Fruit fly (Drosophila melanogaster) whole organism, embryonic: ENCODE data around the gene CG13144.

Source experiments
- Abd-B ChIP-seq: fragments of 200-800 bp; sonication (Bioruptor generic); optimal IDR thresholded peaks from 2 replicates; lab custom pipeline; 2018; ENCODE audit warnings: missing biosample characterization, mild to moderate bottlenecking, missing genetic modification characterization, moderate library complexity
- Adf1 ChIP-seq: fragments of 200-800 bp; sonication (Bioruptor generic); IDR thresholded peaks from 2 replicates; pipeline ENCODE4 v1.3.6; 2022; ENCODE audit warnings: missing biosample characterization, missing genetic modification characterization
- C15 ChIP-seq: fragments of 200-800 bp; sonication (Bioruptor generic); IDR thresholded peaks from 3 replicates; pipeline ENCODE4 v1.3.6; 2022; ENCODE audit warnings: missing biosample characterization, missing genetic modification characterization
- CG10267 ChIP-seq: fragments of 200-800 bp; sonication (Bioruptor generic); optimal IDR thresholded peaks from 2 replicates; lab custom pipeline; 2018; ENCODE audit warnings: missing biosample characterization, mild to moderate bottlenecking, missing genetic modification characterization, moderate library complexity
- CG10274 ChIP-seq: fragments of 200-800 bp; sonication (Bioruptor generic); optimal IDR thresholded peaks from 3 replicates; lab custom pipeline; 2017; ENCODE audit warnings: missing biosample characterization, mild to moderate bottlenecking, missing genetic modification characterization
- CG10366 ChIP-seq: fragments of 200-800 bp; sonication (Bioruptor generic); IDR thresholded peaks from 2 replicates; pipeline ENCODE4 v1.3.6; 2022; ENCODE audit warnings: missing biosample characterization, missing genetic modification characterization
- CG11723 ChIP-seq: fragments of 200-800 bp; sonication (Bioruptor generic); optimal IDR thresholded peaks from 2 replicates; lab custom pipeline; 2017; ENCODE audit warnings: missing biosample characterization, mild to moderate bottlenecking, missing genetic modification characterization
- CG12071 ChIP-seq: fragments of 200-800 bp; sonication (Bioruptor generic); optimal IDR thresholded peaks from 3 replicates; lab custom pipeline; 2018; ENCODE audit warnings: missing biosample characterization, mild to moderate bottlenecking, missing genetic modification characterization
- CG12299 ChIP-seq: fragments of 200-800 bp; sonication (Bioruptor generic); optimal IDR thresholded peaks from 2 replicates; lab custom pipeline; 2018; ENCODE audit warnings: missing biosample characterization, mild to moderate bottlenecking, missing genetic modification characterization
- CG14050 ChIP-seq: fragments of 200-800 bp; sonication (Bioruptor generic); IDR thresholded peaks from 3 replicates; pipeline ENCODE4 v1.3.6; 2022; ENCODE audit warnings: missing biosample characterization, missing genetic modification characterization
- CG14860 ChIP-seq: fragments of 200-800 bp; sonication (Bioruptor generic); IDR thresholded peaks from 3 replicates; pipeline ENCODE4 v1.3.6; 2022; ENCODE audit warnings: missing biosample characterization, missing genetic modification characterization; ENCODE audit not compliant: partially characterized antibody
- CG14965 ChIP-seq: fragments of 200-800 bp; sonication (Bioruptor generic); optimal IDR thresholded peaks from 2 replicates; lab custom pipeline; 2016; ENCODE audit warnings: missing biosample characterization, missing genetic modification characterization, borderline replicate concordance
- CG15011 ChIP-seq: fragments of 200-800 bp; sonication (Bioruptor generic); optimal IDR thresholded peaks from 3 replicates; lab custom pipeline; 2018; ENCODE audit warnings: missing biosample characterization, mild to moderate bottlenecking, missing genetic modification characterization
- CG15514 ChIP-seq: fragments of 200-800 bp; sonication (Bioruptor generic); optimal IDR thresholded peaks from 3 replicates; lab custom pipeline; 2017; ENCODE audit warnings: missing biosample characterization, missing genetic modification characterization, mild to moderate bottlenecking, moderate library complexity, missing genetic modification reagents
- CG31441 ChIP-seq: fragments of 200-800 bp; sonication (Bioruptor generic); IDR thresholded peaks from 2 replicates; pipeline ENCODE4 v1.3.6; 2022; ENCODE audit warnings: missing biosample characterization, missing genetic modification characterization
- CG3847 ChIP-seq: fragments of 200-800 bp; sonication (Bioruptor generic); IDR thresholded peaks from 2 replicates; pipeline ENCODE4 v1.3.6; 2022; ENCODE audit warnings: missing biosample characterization, missing genetic modification characterization
- CG6272 ChIP-seq: fragments of 200-800 bp; sonication (Bioruptor generic); IDR thresholded peaks from 2 replicates; pipeline ENCODE4 v1.3.6; 2022; ENCODE audit warnings: missing biosample characterization, missing genetic modification characterization
- CG6765 ChIP-seq: fragments of 200-800 bp; sonication (Bioruptor generic); optimal IDR thresholded peaks from 3 replicates; lab custom pipeline; 2017; ENCODE audit warnings: missing biosample characterization, mild to moderate bottlenecking, missing genetic modification characterization
- CG7372 ChIP-seq: fragments of 200-800 bp; sonication (Bioruptor generic); IDR thresholded peaks from 2 replicates; pipeline ENCODE4 v1.3.6; 2022; ENCODE audit warnings: missing biosample characterization, missing genetic modification characterization
- CG8281 ChIP-seq: fragments of 200-800 bp; sonication (Bioruptor generic); optimal IDR thresholded peaks from 2 replicates; lab custom pipeline; 2018; ENCODE audit warnings: missing biosample characterization, mild to moderate bottlenecking, missing genetic modification characterization, moderate library complexity
- CG8944 ChIP-seq: fragments of 200-800 bp; sonication (Bioruptor generic); optimal IDR thresholded peaks from 3 replicates; lab custom pipeline; 2016; ENCODE audit warnings: missing biosample characterization, missing genetic modification characterization
- CG9609 ChIP-seq: fragments of 200-800 bp; sonication (Bioruptor generic); optimal IDR thresholded peaks from 3 replicates; lab custom pipeline; 2016; ENCODE audit warnings: missing biosample characterization, missing genetic modification characterization
- Doc2 ChIP-seq: fragments of 200-800 bp; sonication (Bioruptor generic); IDR thresholded peaks from 2 replicates; pipeline ENCODE4 v1.3.6; 2022; ENCODE audit warnings: missing biosample characterization, missing genetic modification characterization
- Ets97D ChIP-seq: fragments of 200-800 bp; sonication (Bioruptor generic); optimal IDR thresholded peaks from 3 replicates; lab custom pipeline; 2016; ENCODE audit warnings: missing biosample characterization, missing genetic modification characterization
- Fer1 ChIP-seq: fragments of 200-800 bp; sonication (Bioruptor generic); optimal IDR thresholded peaks from 2 replicates; lab custom pipeline; 2017; ENCODE audit warnings: missing biosample characterization, mild to moderate bottlenecking, missing genetic modification characterization
- H15 ChIP-seq: fragments of 200-800 bp; sonication (Bioruptor generic); IDR thresholded peaks from 3 replicates; pipeline ENCODE4 v1.3.6; 2022; ENCODE audit warnings: missing biosample characterization, missing genetic modification characterization
- Myb ChIP-seq: fragments of 200-800 bp; sonication (Bioruptor generic); optimal IDR thresholded peaks from 2 replicates; lab custom pipeline; 2016; ENCODE audit warnings: missing biosample characterization, missing genetic modification characterization
- Nf-YA ChIP-seq: fragments of 200-800 bp; sonication (Bioruptor generic); IDR thresholded peaks from 2 replicates; pipeline ENCODE4 v1.3.6; 2022; ENCODE audit warnings: missing biosample characterization, missing genetic modification characterization
- Nf-YC ChIP-seq: fragments of 200-800 bp; optimal IDR thresholded peaks from 3 replicates; lab custom pipeline; 2019; ENCODE audit warnings: missing biosample characterization, mild to moderate bottlenecking, missing genetic modification characterization, moderate library complexity
- Usf ChIP-seq: fragments of 200-800 bp; sonication (Bioruptor generic); optimal IDR thresholded peaks from 2 replicates; lab custom pipeline; 2017; ENCODE audit warnings: missing genotype, missing biosample characterization, missing genetic modification characterization
- Xbp1 ChIP-seq: fragments of 200-800 bp; sonication (Bioruptor generic); optimal IDR thresholded peaks from 3 replicates; lab custom pipeline; 2016; ENCODE audit warnings: missing biosample characterization, mild to moderate bottlenecking, missing genetic modification characterization
- ase ChIP-seq: fragments of 200-800 bp; sonication (Bioruptor generic); IDR thresholded peaks from 3 replicates; pipeline ENCODE4 v1.3.6; 2022; ENCODE audit warnings: missing biosample characterization, missing genetic modification characterization
- da ChIP-seq: fragments of 200-800 bp; sonication (Bioruptor generic); optimal IDR thresholded peaks from 2 replicates; lab custom pipeline; 2016; ENCODE audit warnings: missing biosample characterization, missing genetic modification characterization
- disco-r ChIP-seq: fragments of 200-800 bp; sonication (Bioruptor generic); optimal IDR thresholded peaks from 2 replicates; lab custom pipeline; 2016; ENCODE audit warnings: missing biosample characterization, missing genetic modification characterization
- gcm2 ChIP-seq: fragments of 200-800 bp; sonication (Bioruptor generic); optimal IDR thresholded peaks from 2 replicates; lab custom pipeline; 2016; ENCODE audit warnings: missing biosample characterization, missing genetic modification characterization
- gfzf ChIP-seq: fragments of 200-800 bp; sonication (Bioruptor generic); optimal IDR thresholded peaks from 2 replicates; lab custom pipeline; 2016; ENCODE audit warnings: missing biosample characterization, mild to moderate bottlenecking, missing genetic modification characterization, moderate library complexity
- hbn ChIP-seq: fragments of 200-800 bp; sonication (Bioruptor generic); IDR thresholded peaks from 2 replicates; pipeline ENCODE4 v1.3.6; 2022; ENCODE audit warnings: missing biosample characterization, missing genetic modification characterization; ENCODE audit not compliant: partially characterized antibody
- inv ChIP-seq: fragments of 200-800 bp; sonication (Bioruptor generic); IDR thresholded peaks from 2 replicates; pipeline ENCODE4 v1.3.6; 2022; ENCODE audit warnings: missing biosample characterization, missing genetic modification characterization; ENCODE audit not compliant: partially characterized antibody
- jigr1 ChIP-seq: fragments of 200-800 bp; sonication (Bioruptor generic); IDR thresholded peaks from 3 replicates; pipeline ENCODE4 v1.3.6; 2022; ENCODE audit warnings: missing biosample characterization, missing genetic modification characterization
- pb ChIP-seq: fragments of 200-800 bp; sonication (Bioruptor generic); optimal IDR thresholded peaks from 3 replicates; lab custom pipeline; 2016; ENCODE audit warnings: missing biosample characterization, missing genetic modification characterization
- peb ChIP-seq: fragments of 200-800 bp; sonication (Bioruptor generic); IDR thresholded peaks from 2 replicates; pipeline ENCODE4 v1.3.6; 2022; ENCODE audit warnings: missing biosample characterization, missing genetic modification characterization
- pho ChIP-seq: fragments of 200-800 bp; sonication (Bioruptor generic); optimal IDR thresholded peaks from 2 replicates; lab custom pipeline; 2016; ENCODE audit warnings: missing biosample characterization, missing genetic modification characterization
- prd ChIP-seq, 3 experiments: fragments of >200 bp in 2 of 3; fragments of 200-800 bp in 1 of 3; sonication (Bioruptor generic) in 1 of 3; optimal IDR thresholded peaks in 2 of 3; IDR thresholded peaks in 1 of 3; 2 replicates in 2 of 3; 3 replicates in 1 of 3; pipeline versions ENCODE4 v1.3.6 to Lab custom; 2017 to 2022; ENCODE audit warnings: missing biosample characterization in 1 of 3, missing genetic modification characterization in 1 of 3
- pros ChIP-seq: fragments of 200-800 bp; sonication (Bioruptor generic); optimal IDR thresholded peaks from 3 replicates; lab custom pipeline; 2019; ENCODE audit warnings: missing biosample characterization, mild to moderate bottlenecking, missing genetic modification characterization, moderate library complexity
- sens-2 ChIP-seq: fragments of 200-800 bp; sonication (Bioruptor generic); IDR thresholded peaks from 2 replicates; pipeline ENCODE4 v1.3.6; 2022; ENCODE audit warnings: missing biosample characterization, missing genetic modification characterization
- seq ChIP-seq: fragments of 200-800 bp; sonication (Bioruptor generic); IDR thresholded peaks from 2 replicates; pipeline ENCODE4 v1.3.6; 2022; ENCODE audit warnings: missing biosample characterization, missing genetic modification characterization
- sob ChIP-seq: fragments of 200-800 bp; sonication (Bioruptor generic); IDR thresholded peaks from 2 replicates; pipeline ENCODE4 v1.3.6; 2022; ENCODE audit warnings: missing biosample characterization, missing genetic modification characterization
- ssp ChIP-seq: fragments of 200-800 bp; sonication (Bioruptor generic); IDR thresholded peaks from 2 replicates; pipeline ENCODE4 v1.3.6; 2022; ENCODE audit warnings: missing biosample characterization, missing genetic modification characterization
- stc ChIP-seq: fragments of 200-800 bp; sonication (Bioruptor generic); IDR thresholded peaks from 2 replicates; pipeline ENCODE4 v1.3.6; 2022; ENCODE audit warnings: missing biosample characterization, missing genetic modification characterization
- ttk ChIP-seq: fragments of 200-800 bp; sonication (Bioruptor generic); IDR thresholded peaks from 2 replicates; pipeline ENCODE4 v2.1.2; 2022; ENCODE audit warnings: missing biosample characterization, missing genetic modification characterization
- yki ChIP-seq: fragments of >200 bp; optimal IDR thresholded peaks from 3 replicates; lab custom pipeline; 2018

The CG13144 gene

dm6 chr2L:10519225-10519624 is 28.0 kb upstream of the CG13144 start (continued):
- TF ChIP-seq CG14860 (GFP tag; lab: Robert Waterston, UW) (no peak), Ets97D (GFP tag; lab: Kevin White, UChicago) (no peak), prd (optimal IDR thresholded peaks at IDR 0.05; lab: Kevin White, UChicago) (no peak), prd (GFP tag; IDR thresholded peaks at IDR 0.05; lab: Robert Waterston, UW) (peak; percentile 64), CG15514 (GFP tag; lab: Kevin White, UChicago) (peak; percentile 54), yki (lab: Kevin White, UChicago) (no peak), CG12071 (GFP tag; lab: Kevin White, UChicago) (peak; percentile 47), pros (GFP tag; lab: Kevin White, UChicago) (no peak), C15 (GFP tag; lab: Robert Waterston, UW) (no peak), Abd-B (GFP tag; lab: Kevin White, UChicago) (peak; percentile 7), ttk (peak; percentile 47; the same call in 1 of the 2 replicates), stc (GFP tag; lab: Robert Waterston, UW) (peak; percentile 70), CG10267 (tag; lab: Kevin White, UChicago) (peak; percentile 36), Myb (peak; percentile 37), CG8944 (GFP tag; lab: Kevin White, UChicago) (no peak), CG12299 (tag; lab: Kevin White, UChicago) (peak; percentile 31), seq (GFP tag; lab: Robert Waterston, UW) (no peak), hbn (GFP tag; lab: Robert Waterston, UW) (no peak), Nf-YA (GFP tag; lab: Robert Waterston, UW) (0 out of 2 replicates have a peak, but pooled peaks have one; percentile 15), CG10274 (GFP tag; lab: Kevin White, UChicago) (peak; percentile 21), gfzf (GFP tag; lab: Kevin White, UChicago) (no peak), CG11723 (GFP tag; lab: Kevin White, UChicago) (no peak), CG8281 (tag; lab: Kevin White, UChicago) (peak; percentile 15), Doc2 (no peak), sens-2 (peak; percentile 52; the same call in 1 of the 2 replicates), sob (peak; percentile 67), CG31441 (GFP tag; lab: Robert Waterston, UW) (peak; percentile 48; the same call in 1 of the 2 replicates), CG14050 (GFP tag; lab: Robert Waterston, UW) (peak; percentile 58), ssp (GFP tag; lab: Robert Waterston, UW) (peak; percentile 26; the same call in 1 of the 2 replicates), peb (no peak), ase (peak; percentile 49; the same call in 2 of the 3 replicates), jigr1 (GFP tag; lab: Robert Waterston, UW) (no peak), CG6272 (GFP tag; lab: Robert Waterston, UW) (0 out of 2 replicates have a peak, but pooled peaks have one; percentile 32), Xbp1 (GFP tag; lab: Kevin White, UChicago) (peak; percentile 47), CG3847 (GFP tag; lab: Robert Waterston, UW) (peak; percentile 52), gcm2 (GFP tag; lab: Kevin White, UChicago) (peak; percentile 3), inv (GFP tag; lab: Robert Waterston, UW) (no peak), Usf (GFP tag; lab: Kevin White, UChicago) (no peak), CG10366 (GFP tag; lab: Robert Waterston, UW) (peak; percentile 64), pho (GFP tag; lab: Kevin White, UChicago) (peak; percentile 31), Adf1 (GFP tag; lab: Robert Waterston, UW) (peak; percentile 26; the same call in 1 of the 2 replicates), pb (GFP tag; lab: Kevin White, UChicago) (no peak), CG9609 (GFP tag; lab: Kevin White, UChicago) (peak; percentile 4), da (GFP tag; lab: Kevin White, UChicago) (no peak), CG15011 (GFP tag; lab: Kevin White, UChicago) (peak; percentile 44), CG14965 (GFP tag; lab: Kevin White, UChicago) (no peak), H15 (peak; percentile 69; the same call in 1 of the 3 replicates), Nf-YC (tag; lab: Kevin White, UChicago) (no peak), CG6765 (GFP tag; lab: Kevin White, UChicago) (peak; percentile 43), Fer1 (GFP tag; lab: Kevin White, UChicago) (peak; percentile 69), disco-r (peak; percentile 10), CG7372 (GFP tag; lab: Robert Waterston, UW) (peak; percentile 64; the same call in 1 of the 2 replicates)
